Fruit fly (Drosophila melanogaster): ENCODE data around the gene CG42699.

The CG42699 gene

DNA sequence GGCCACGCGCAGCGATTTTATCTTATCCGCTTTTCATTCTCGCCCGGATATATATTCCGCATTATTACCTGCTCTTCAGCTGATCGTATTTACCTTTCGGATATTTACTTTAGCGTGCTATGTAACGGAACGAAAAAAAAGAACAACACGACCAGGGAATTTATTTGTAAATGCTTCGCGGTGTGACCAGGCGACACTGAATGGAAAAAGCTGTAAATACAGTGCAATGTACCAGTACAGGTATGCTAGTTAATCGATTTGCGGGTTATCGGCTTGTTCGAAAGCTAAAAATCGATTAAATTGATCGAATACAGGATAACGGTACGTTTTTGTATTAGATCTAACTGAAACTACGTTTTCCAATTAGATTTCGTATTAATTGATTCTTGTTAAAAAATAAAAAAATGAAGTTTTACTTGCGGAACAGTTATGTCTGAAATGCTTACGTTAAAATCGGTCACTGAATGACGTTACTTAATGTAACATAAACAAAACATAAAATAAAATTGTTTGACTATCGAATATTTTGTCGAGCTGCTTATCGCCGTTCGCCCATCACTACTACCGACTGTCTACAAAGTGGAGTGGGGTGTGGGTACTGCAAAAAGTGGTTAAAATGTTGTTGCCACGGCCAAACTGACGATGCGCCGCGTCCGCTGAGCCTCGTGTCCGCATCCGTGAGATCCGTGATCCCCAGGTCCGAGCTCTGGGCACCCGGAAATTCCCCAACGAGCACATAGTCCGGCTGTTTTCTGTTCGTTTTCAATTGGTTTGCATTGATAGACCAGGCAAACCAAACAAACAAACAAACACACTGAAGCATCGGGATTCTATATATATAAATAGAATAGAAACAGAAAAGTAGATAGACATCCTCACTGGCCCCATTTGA, at the start of gene CG42699, which contains the start of gene MAPk-Ak2:
Gene CG42699, plus strand, starts transcription at position 553 of the 892 bp plus-strand sequence.
Gene MAPk-Ak2, minus strand, starts transcription at position 203 of the 892 bp plus-strand sequence.
- TF ChIP-seq lz (GFP tag; optimal IDR thresholded peaks at IDR 0.05): no peak
- TF ChIP-seq pdm3 (GFP tag; optimal IDR thresholded peaks at IDR 0.05): peak; percentile 50
- TF ChIP-seq CG32006 (GFP tag; optimal IDR thresholded peaks at IDR 0.05): no peak
- no peak for TF ChIP-seq CG8319 (GFP tag; optimal IDR thresholded peaks at IDR 0.05)
- no peak for TF ChIP-seq Hr4 (GFP tag; optimal IDR thresholded peaks at IDR 0.05)
- TF ChIP-seq Eip78C (GFP tag): peak; percentile 87
- TF ChIP-seq Hr38 (GFP tag; optimal IDR thresholded peaks at IDR 0.05): no peak
- TF ChIP-seq Ets96B (tag; optimal IDR thresholded peaks at IDR 0.05): peak; percentile 15
- TF ChIP-seq esn (GFP tag; optimal IDR thresholded peaks at IDR 0.05): peak; percentile 72
- TF ChIP-seq CG4318 (GFP tag; optimal IDR thresholded peaks at IDR 0.05): no peak
- peak; percentile 70 for TF ChIP-seq net (GFP tag; optimal IDR thresholded peaks at IDR 0.05)
- peak; percentile 13 for TF ChIP-seq fd59A (GFP tag; optimal IDR thresholded peaks at IDR 0.05)
- peak; percentile 65 for TF ChIP-seq CG9139 (GFP tag; optimal IDR thresholded peaks at IDR 0.05)
- no peak for TF ChIP-seq CG11294 (GFP tag; IDR thresholded peaks at IDR 0.05)
- no peak for TF ChIP-seq Lpt (GFP tag; optimal IDR thresholded peaks at IDR 0.05)
- peak; percentile 24 for TF ChIP-seq spab (GFP tag; optimal IDR thresholded peaks at IDR 0.05)
- TF ChIP-seq Ets21C (GFP tag; optimal IDR thresholded peaks at IDR 0.05): no peak
- TF ChIP-seq dac (GFP tag; optimal IDR thresholded peaks at IDR 0.05): no peak
- no peak; the same call in 2 of the 3 replicates for TF ChIP-seq eg (GFP tag; IDR thresholded peaks at IDR 0.05)
- peak; percentile 66 for TF ChIP-seq CG6854 (GFP tag; optimal IDR thresholded peaks at IDR 0.05)
- TF ChIP-seq CG3919 (GFP tag; optimal IDR thresholded peaks at IDR 0.05): peak; percentile 45
- no peak for TF ChIP-seq CG31627 (GFP tag; optimal IDR thresholded peaks at IDR 0.05)
- no peak for TF ChIP-seq Sox15 (GFP tag; optimal IDR thresholded peaks at IDR 0.05)
- TF ChIP-seq salr (GFP tag; optimal IDR thresholded peaks at IDR 0.05): peak in 1 of 2 experiments; percentile 26
- peak; percentile 3 for TF ChIP-seq cyc (GFP tag; optimal IDR thresholded peaks at IDR 0.05)
- peak; percentile 59 for TF ChIP-seq CG7368 (GFP tag; optimal IDR thresholded peaks at IDR 0.05)
- peak; percentile 74 for TF ChIP-seq CG6808 (GFP tag; optimal IDR thresholded peaks at IDR 0.05)
- TF ChIP-seq Smox (GFP tag; optimal IDR thresholded peaks at IDR 0.05): no peak
- TF ChIP-seq CG1621 (tag; optimal IDR thresholded peaks at IDR 0.05): peak; percentile 34
- TF ChIP-seq CG10631 (GFP tag; optimal IDR thresholded peaks at IDR 0.05): peak; percentile 49
- peak; percentile 29 for TF ChIP-seq Blimp-1 (GFP tag; optimal IDR thresholded peaks at IDR 0.05)
- TF ChIP-seq CG10669 (GFP tag; optimal IDR thresholded peaks at IDR 0.05): peak; percentile 58
- TF ChIP-seq CG16779 (tag; optimal IDR thresholded peaks at IDR 0.05): peak; percentile 52
- peak; percentile 54 for TF ChIP-seq Met (GFP tag; optimal IDR thresholded peaks at IDR 0.05)
- TF ChIP-seq achi (GFP tag; optimal IDR thresholded peaks at IDR 0.05): peak; percentile 42
- peak; percentile 97 for TF ChIP-seq fkh (GFP tag; optimal IDR thresholded peaks at IDR 0.05)
- TF ChIP-seq CG11762 (GFP tag; optimal IDR thresholded peaks at IDR 0.05; ENCODE audit: insufficient read depth): no peak
- peak; percentile 54 for TF ChIP-seq CG6792 (GFP tag; optimal IDR thresholded peaks at IDR 0.05)
- no peak for TF ChIP-seq CG15336 (GFP tag; IDR thresholded peaks at IDR 0.05)
- TF ChIP-seq acj6 (GFP tag; optimal IDR thresholded peaks at IDR 0.05): peak; percentile 10
- no peak for TF ChIP-seq svp (GFP tag)
- peak; percentile 7 for TF ChIP-seq CG6276 (GFP tag; optimal IDR thresholded peaks at IDR 0.05)
- peak; percentile 47 for TF ChIP-seq topi (GFP tag; optimal IDR thresholded peaks at IDR 0.05)
- no peak for TF ChIP-seq fd85E (GFP tag; optimal IDR thresholded peaks at IDR 0.05)
- TF ChIP-seq Sox102F (GFP tag; optimal IDR thresholded peaks at IDR 0.05): peak; percentile 54
- TF ChIP-seq CG8632 (GFP tag; optimal IDR thresholded peaks at IDR 0.05): peak; percentile 58
- TF ChIP-seq Eip93F (GFP tag; optimal IDR thresholded peaks at IDR 0.05): no peak
- peak; percentile 3 for TF ChIP-seq CG3032 (tag; optimal IDR thresholded peaks at IDR 0.05)
- peak; percentile 55 for TF ChIP-seq dsx (GFP tag; optimal IDR thresholded peaks at IDR 0.05; ENCODE audit: poor library complexity, severe bottlenecking)
- TF ChIP-seq Hr39 (GFP tag; optimal IDR thresholded peaks at IDR 0.05): no peak
